4 fruit fly cellular contexts compared by ENCODE assay signal in the genomic region with DNA sequence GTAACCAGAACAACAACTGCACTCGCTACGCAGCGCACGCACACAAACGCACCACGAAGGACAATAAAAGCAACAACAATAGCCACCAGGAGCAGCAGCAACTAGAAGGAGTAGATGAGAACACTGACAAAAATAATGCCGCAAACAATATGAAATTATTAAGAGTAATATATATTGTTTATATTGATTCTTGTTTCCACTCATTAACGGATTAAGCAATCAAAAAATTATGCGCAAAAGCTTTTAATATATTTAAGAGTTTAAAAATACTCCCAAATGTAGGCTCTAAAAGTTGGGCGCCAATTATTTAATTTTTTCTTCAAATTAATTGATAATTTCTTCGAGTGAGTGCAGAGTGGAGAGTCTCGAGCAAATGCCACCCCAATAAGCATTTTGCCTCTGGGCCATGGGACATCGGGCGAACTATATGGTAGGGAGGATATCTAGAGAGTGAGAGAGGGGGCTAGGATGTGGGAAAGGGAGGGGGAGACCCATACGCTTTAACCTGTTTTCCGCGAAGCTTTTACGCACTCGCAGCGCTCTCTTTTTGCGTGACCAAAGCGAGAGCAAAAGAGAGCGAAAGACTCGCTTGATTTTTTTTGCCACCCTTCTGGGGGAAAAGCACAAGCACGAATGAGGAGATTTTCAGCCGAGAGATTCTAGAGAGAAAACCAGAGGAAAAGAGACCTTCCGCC.
TF ChIP-seq lines count a peak whose summit lies in the region.

Rdh (plus strand) TSS at position 660 of the 695 bp plus-strand sequence.

TF ChIP-seq in whole organism, adult, 20 proteins besides CTCF, POLR2A, EP300 and RAD21 (continued from another document):
- TF ChIP-seq CG7045 (GFP tag; optimal IDR thresholded peaks at IDR 0.05; lab: Kevin White, UChicago) (peak; percentile 90), bab1 (GFP tag; optimal IDR thresholded peaks at IDR 0.05; lab: Kevin White, UChicago) (no peak), tj (GFP tag; optimal IDR thresholded peaks at IDR 0.05; lab: Kevin White, UChicago) (peak; percentile 14), CG11617 (GFP tag; optimal IDR thresholded peaks at IDR 0.05; lab: Kevin White, UChicago) (peak; percentile 49)
TF ChIP-seq in whole organism, adult: peak in this region for 12.

TF ChIP-seq in whole organism, embryonic, 481 proteins besides CTCF, POLR2A, EP300 and RAD21 (continued from another document and continues in another):
- TF ChIP-seq ranshi (GFP tag; IDR thresholded peaks at IDR 0.05; lab: Robert Waterston, UW) (peak; percentile 71), CG9609 (GFP tag; optimal IDR thresholded peaks at IDR 0.05; lab: Kevin White, UChicago) (no peak), CG8281 (tag; optimal IDR thresholded peaks at IDR 0.05; lab: Kevin White, UChicago) (peak; percentile 41), Dll (GFP tag; IDR thresholded peaks at IDR 0.05; lab: Robert Waterston, UW; ENCODE audit: partially characterized antibody) (0 out of 4 replicates have a peak, but pooled peaks have one; percentile 22), CG17912 (GFP tag; optimal IDR thresholded peaks at IDR 0.05; lab: Kevin White, UChicago) (no peak), ssp (GFP tag; IDR thresholded peaks at IDR 0.05; lab: Robert Waterston, UW) (peak; percentile 62), Dref (GFP tag; IDR thresholded peaks at IDR 0.05; lab: Robert Waterston, UW) (no peak), CG13894 (tag; optimal IDR thresholded peaks at IDR 0.05; lab: Kevin White, UChicago) (peak; percentile 85), Pdp1 (GFP tag; optimal IDR thresholded peaks at IDR 0.05; lab: Kevin White, UChicago) (peak; percentile 35 to 56), phol (tag; optimal IDR thresholded peaks at IDR 0.05; lab: Kevin White, UChicago) (peak; percentile 81), knrl (GFP tag; IDR thresholded peaks at IDR 0.05; lab: Robert Waterston, UW; ENCODE audit: partially characterized antibody) (no peak), Bdp1 (GFP tag; optimal IDR thresholded peaks at IDR 0.05; lab: Kevin White, UChicago) (no peak), CG7963 (GFP tag; IDR thresholded peaks at IDR 0.05; lab: Robert Waterston, UW; ENCODE audit: partially characterized antibody) (no peak), Bgb (GFP tag; IDR thresholded peaks at IDR 0.05; lab: Robert Waterston, UW; ENCODE audit: partially characterized antibody) (no peak), Ets65A (GFP tag; lab: Kevin White, UChicago) (peak; percentile 9), CG8089 (GFP tag; optimal IDR thresholded peaks at IDR 0.05; lab: Kevin White, UChicago) (no peak), CG32532 (GFP tag; IDR thresholded peaks at IDR 0.05; lab: Robert Waterston, UW) (peak; percentile 49; the same call in 1 of the 2 replicates), Elba2 (GFP tag; optimal IDR thresholded peaks at IDR 0.05; lab: Kevin White, UChicago) (no peak), Ada2b (GFP tag; IDR thresholded peaks at IDR 0.05; lab: Robert Waterston, UW) (peak; percentile 58), CG31224 (GFP tag; IDR thresholded peaks at IDR 0.05; lab: Robert Waterston, UW) (peak; percentile 15; the same call in 1 of the 2 replicates), tna (GFP tag; IDR thresholded peaks at IDR 0.05; lab: Robert Waterston, UW; ENCODE audit: partially characterized antibody) (no peak), CG3163 (GFP tag; optimal IDR thresholded peaks at IDR 0.05; lab: Kevin White, UChicago) (peak; percentile 10), CG31441 (GFP tag; IDR thresholded peaks at IDR 0.05; lab: Robert Waterston, UW) (peak; percentile 74), Rfx (GFP tag; IDR thresholded peaks at IDR 0.05; lab: Robert Waterston, UW) (peak; percentile 72), CG18262 (tag; optimal IDR thresholded peaks at IDR 0.05; lab: Kevin White, UChicago) (peak; percentile 71), CG2678 (tag; optimal IDR thresholded peaks at IDR 0.05; lab: Kevin White, UChicago) (peak; percentile 93), gt (GFP tag; IDR thresholded peaks at IDR 0.05; lab: Robert Waterston, UW) (no peak), CG10979 (tag; optimal IDR thresholded peaks at IDR 0.05; lab: Kevin White, UChicago) (peak; percentile 85), gsb (GFP tag; IDR thresholded peaks at IDR 0.05; lab: Robert Waterston, UW) (no peak), CG2199 (GFP tag; IDR thresholded peaks at IDR 0.05; lab: Robert Waterston, UW) (no peak), CG11695 (GFP tag; IDR thresholded peaks at IDR 0.05; lab: Robert Waterston, UW) (peak; percentile 75), CG1529 (GFP tag; optimal IDR thresholded peaks at IDR 0.05; lab: Kevin White, UChicago) (peak; percentile 70), CG16863 (GFP tag; optimal IDR thresholded peaks at IDR 0.05; lab: Kevin White, UChicago) (no peak), CG8359 (GFP tag; optimal IDR thresholded peaks at IDR 0.05; lab: Kevin White, UChicago; ENCODE audit: borderline replicate concordance) (peak; percentile 49), NK7.1 (GFP tag; optimal IDR thresholded peaks at IDR 0.05; lab: Kevin White, UChicago) (no peak), CHES-1-like (GFP tag; optimal IDR thresholded peaks at IDR 0.05; lab: Kevin White, UChicago) (peak; percentile 29), pita (GFP tag; optimal IDR thresholded peaks at IDR 0.05; lab: Kevin White, UChicago) (no peak), corto (GFP tag; optimal IDR thresholded peaks at IDR 0.05; lab: Kevin White, UChicago) (no peak)

TF ChIP-seq in whole organism, prepupa, 60 proteins besides CTCF, POLR2A, EP300 and RAD21 (continued from another document):
- TF ChIP-seq fd59A (GFP tag; optimal IDR thresholded peaks at IDR 0.05; lab: Kevin White, UChicago) (peak; percentile 34), Hr4 (GFP tag; optimal IDR thresholded peaks at IDR 0.05; lab: Kevin White, UChicago) (peak; percentile 65), Hr38 (GFP tag; optimal IDR thresholded peaks at IDR 0.05; lab: Kevin White, UChicago) (no peak), ss (GFP tag; optimal IDR thresholded peaks at IDR 0.05; lab: Kevin White, UChicago) (peak; percentile 44 to 58), CG31627 (GFP tag; optimal IDR thresholded peaks at IDR 0.05; lab: Kevin White, UChicago) (peak; percentile 25), CG11294 (GFP tag; IDR thresholded peaks at IDR 0.05; lab: Robert Waterston, UW) (no peak), CG6276 (GFP tag; optimal IDR thresholded peaks at IDR 0.05; lab: Kevin White, UChicago) (peak; percentile 39), esn (GFP tag; optimal IDR thresholded peaks at IDR 0.05; lab: Kevin White, UChicago) (peak; percentile 63), CG32006 (GFP tag; optimal IDR thresholded peaks at IDR 0.05; lab: Kevin White, UChicago) (peak; percentile 60), CG4318 (GFP tag; optimal IDR thresholded peaks at IDR 0.05; lab: Kevin White, UChicago) (peak; percentile 25), CG1621 (tag; optimal IDR thresholded peaks at IDR 0.05; lab: Kevin White, UChicago) (peak; percentile 11), OdsH (GFP tag; optimal IDR thresholded peaks at IDR 0.05; lab: Kevin White, UChicago) (peak; percentile 64), salr (GFP tag; optimal IDR thresholded peaks at IDR 0.05; lab: Kevin White, UChicago) (peak in 1 of 2 experiments; percentile 34), Hr39 (GFP tag; optimal IDR thresholded peaks at IDR 0.05; lab: Kevin White, UChicago) (peak; percentile 2), net (GFP tag; optimal IDR thresholded peaks at IDR 0.05; lab: Kevin White, UChicago) (peak; percentile 36), eg (GFP tag; IDR thresholded peaks at IDR 0.05; lab: Robert Waterston, UW) (no peak), CG16779 (tag; optimal IDR thresholded peaks at IDR 0.05; lab: Kevin White, UChicago) (no peak), Smox (GFP tag; optimal IDR thresholded peaks at IDR 0.05; lab: Kevin White, UChicago) (peak; percentile 53), CG6808 (GFP tag; optimal IDR thresholded peaks at IDR 0.05; lab: Kevin White, UChicago) (peak; percentile 50), CG11762 (GFP tag; optimal IDR thresholded peaks at IDR 0.05; lab: Kevin White, UChicago; ENCODE audit: insufficient read depth) (peak; percentile 41), fkh (GFP tag; optimal IDR thresholded peaks at IDR 0.05; lab: Kevin White, UChicago) (no peak), CG9139 (GFP tag; optimal IDR thresholded peaks at IDR 0.05; lab: Kevin White, UChicago) (no peak), Ets96B (tag; optimal IDR thresholded peaks at IDR 0.05; lab: Kevin White, UChicago) (peak; percentile 63), cyc (GFP tag; optimal IDR thresholded peaks at IDR 0.05; lab: Kevin White, UChicago) (peak; percentile 32), fd85E (GFP tag; optimal IDR thresholded peaks at IDR 0.05; lab: Kevin White, UChicago) (no peak), achi (GFP tag; optimal IDR thresholded peaks at IDR 0.05; lab: Kevin White, UChicago) (peak; percentile 45), CG10669 (GFP tag; optimal IDR thresholded peaks at IDR 0.05; lab: Kevin White, UChicago) (peak; percentile 64), CG7368 (GFP tag; optimal IDR thresholded peaks at IDR 0.05; lab: Kevin White, UChicago) (no peak), Sox102F (GFP tag; optimal IDR thresholded peaks at IDR 0.05; lab: Kevin White, UChicago) (peak; percentile 20), CG8632 (GFP tag; optimal IDR thresholded peaks at IDR 0.05; lab: Kevin White, UChicago) (peak; percentile 42), topi (GFP tag; optimal IDR thresholded peaks at IDR 0.05; lab: Kevin White, UChicago) (peak; percentile 53), dsx (GFP tag; optimal IDR thresholded peaks at IDR 0.05; lab: Kevin White, UChicago; ENCODE audit: poor library complexity, severe bottlenecking) (peak; percentile 15), CG6854 (GFP tag; optimal IDR thresholded peaks at IDR 0.05; lab: Kevin White, UChicago) (no peak), vri (GFP tag; optimal IDR thresholded peaks at IDR 0.05; lab: Kevin White, UChicago) (peak; percentile 9), Ets21C (GFP tag; optimal IDR thresholded peaks at IDR 0.05; lab: Kevin White, UChicago) (no peak), Eip93F (GFP tag; optimal IDR thresholded peaks at IDR 0.05; lab: Kevin White, UChicago) (no peak), Lpt (GFP tag; optimal IDR thresholded peaks at IDR 0.05; lab: Kevin White, UChicago) (no peak), lz (GFP tag; optimal IDR thresholded peaks at IDR 0.05; lab: Kevin White, UChicago) (peak; percentile 36), CG3032 (tag; optimal IDR thresholded peaks at IDR 0.05; lab: Kevin White, UChicago) (peak; percentile 22), dac (GFP tag; optimal IDR thresholded peaks at IDR 0.05; lab: Kevin White, UChicago) (no peak), CG6163 (GFP tag; IDR thresholded peaks at IDR 0.05; lab: Robert Waterston, UW) (no peak), Sox15 (GFP tag; optimal IDR thresholded peaks at IDR 0.05; lab: Kevin White, UChicago) (peak; percentile 13)

TF ChIP-seq in whole organism, wandering third instar larva, 38 proteins besides CTCF, POLR2A, EP300 and RAD21 (continued from another document):
- TF ChIP-seq br (GFP tag; optimal IDR thresholded peaks at IDR 0.05; lab: Kevin White, UChicago) (peak; percentile 9), Sp1 (GFP tag; optimal IDR thresholded peaks at IDR 0.05; lab: Kevin White, UChicago) (peak; percentile 40), dl (GFP tag; optimal IDR thresholded peaks at IDR 0.05; lab: Kevin White, UChicago; ENCODE audit: insufficient read depth in 1 of 2, partially characterized antibody in 2 of 2) (peak in 1 of 2 experiments; percentile 56), ey (GFP tag; optimal IDR thresholded peaks at IDR 0.05; lab: Kevin White, UChicago) (peak; percentile 38), jim (GFP tag; optimal IDR thresholded peaks at IDR 0.05; lab: Kevin White, UChicago) (no peak), Rel (GFP tag; optimal IDR thresholded peaks at IDR 0.05; lab: Kevin White, UChicago) (no peak), Rel (tag; optimal IDR thresholded peaks at IDR 0.05; lab: Kevin White, UChicago) (no peak), CG32264 (GFP tag; optimal IDR thresholded peaks at IDR 0.05; lab: Kevin White, UChicago) (no peak), brk (GFP tag; optimal IDR thresholded peaks at IDR 0.05; lab: Kevin White, UChicago) (peak; percentile 24), Abd-B (GFP tag; optimal IDR thresholded peaks at IDR 0.05; lab: Kevin White, UChicago) (no peak), Myc (optimal IDR thresholded peaks at IDR 0.05; lab: Kevin White, UChicago) (no peak), Dfd (GFP tag; optimal IDR thresholded peaks at IDR 0.05; lab: Kevin White, UChicago) (peak; percentile 13), foxo (GFP tag; optimal IDR thresholded peaks at IDR 0.05; lab: Kevin White, UChicago) (peak in 1 of 2 experiments; percentile 51), psq (GFP tag; optimal IDR thresholded peaks at IDR 0.05; lab: Kevin White, UChicago) (peak; percentile 48), Dif (GFP tag; optimal IDR thresholded peaks at IDR 0.05; lab: Kevin White, UChicago; ENCODE audit: partially characterized antibody) (peak; percentile 32), tai (GFP tag; optimal IDR thresholded peaks at IDR 0.05; lab: Kevin White, UChicago) (no peak), sv (GFP tag; optimal IDR thresholded peaks at IDR 0.05; lab: Kevin White, UChicago) (peak; percentile 45)
